Fruit fly (Drosophila melanogaster) whole organism, embryonic: ENCODE results near the gene beag.

Source experiments
- BEAF-32 ChIP-seq: fragments of 200-800 bp; sonication (Bioruptor generic); optimal IDR thresholded peaks from 3 replicates; lab custom pipeline; 2017; ENCODE audit warnings: missing biosample characterization, missing genetic modification characterization, mild to moderate bottlenecking, moderate library complexity, missing genetic modification reagents
- CG10267 ChIP-seq: fragments of 200-800 bp; sonication (Bioruptor generic); optimal IDR thresholded peaks from 2 replicates; lab custom pipeline; 2018; ENCODE audit warnings: missing biosample characterization, mild to moderate bottlenecking, missing genetic modification characterization, moderate library complexity
- CG10274 ChIP-seq: fragments of 200-800 bp; sonication (Bioruptor generic); optimal IDR thresholded peaks from 3 replicates; lab custom pipeline; 2017; ENCODE audit warnings: missing biosample characterization, mild to moderate bottlenecking, missing genetic modification characterization
- CG12236 ChIP-seq: fragments of 200-800 bp; sonication (Bioruptor generic); optimal IDR thresholded peaks from 2 replicates; lab custom pipeline; 2016; ENCODE audit warnings: missing biosample characterization, missing genetic modification characterization
- CG12769 ChIP-seq: fragments of 200-800 bp; sonication (Bioruptor generic); optimal IDR thresholded peaks from 2 replicates; lab custom pipeline; 2019; ENCODE audit warnings: missing biosample characterization, mild to moderate bottlenecking, missing genetic modification characterization, moderate library complexity
- CG12942 ChIP-seq: fragments of 200-800 bp; sonication (Bioruptor generic); optimal IDR thresholded peaks from 3 replicates; lab custom pipeline; 2016; ENCODE audit warnings: missing biosample characterization, missing genetic modification characterization
- CG14860 ChIP-seq: fragments of 200-800 bp; sonication (Bioruptor generic); IDR thresholded peaks from 3 replicates; pipeline ENCODE4 v1.3.6; 2022; ENCODE audit warnings: missing biosample characterization, missing genetic modification characterization; ENCODE audit not compliant: partially characterized antibody
- CG15011 ChIP-seq: fragments of 200-800 bp; sonication (Bioruptor generic); optimal IDR thresholded peaks from 3 replicates; lab custom pipeline; 2018; ENCODE audit warnings: missing biosample characterization, mild to moderate bottlenecking, missing genetic modification characterization
- CG1647 ChIP-seq: fragments of 200-800 bp; sonication (Bioruptor generic); optimal IDR thresholded peaks from 3 replicates; lab custom pipeline; 2016; ENCODE audit warnings: missing biosample characterization, missing genetic modification characterization
- CG17802 ChIP-seq: fragments of 200-800 bp; sonication (Bioruptor generic); optimal IDR thresholded peaks from 2 replicates; lab custom pipeline; 2018; ENCODE audit warnings: missing biosample characterization, mild to moderate bottlenecking, missing genetic modification characterization, moderate library complexity
- CG30020 ChIP-seq: fragments of 200-800 bp; optimal IDR thresholded peaks from 2 replicates; lab custom pipeline; 2019; ENCODE audit warnings: missing biosample characterization, mild to moderate bottlenecking, missing genetic modification characterization, moderate library complexity
- CG30403 ChIP-seq: fragments of 200-800 bp; sonication (Bioruptor generic); optimal IDR thresholded peaks from 3 replicates; lab custom pipeline; 2016; ENCODE audit warnings: missing biosample characterization, missing genetic modification characterization
- CG32532 ChIP-seq: fragments of 200-800 bp; sonication (Bioruptor generic); IDR thresholded peaks from 2 replicates; pipeline ENCODE4 v1.3.6; 2022; ENCODE audit warnings: missing biosample characterization, missing genetic modification characterization
- CG34376 ChIP-seq: fragments of 200-800 bp; sonication (Bioruptor generic); optimal IDR thresholded peaks from 2 replicates; lab custom pipeline; 2018; ENCODE audit warnings: missing biosample characterization, mild to moderate bottlenecking, missing genetic modification characterization
- CG4282 ChIP-seq: fragments of 200-800 bp; sonication (Bioruptor generic); optimal IDR thresholded peaks from 2 replicates; lab custom pipeline; 2016; ENCODE audit warnings: missing biosample characterization, missing genetic modification characterization
- CG4360 ChIP-seq: fragments of 200-800 bp; sonication (Bioruptor generic); IDR thresholded peaks from 2 replicates; pipeline ENCODE4 v1.3.6; 2022; ENCODE audit warnings: missing biosample characterization, missing genetic modification characterization
- CG4404 ChIP-seq: fragments of 200-800 bp; sonication (Bioruptor generic); IDR thresholded peaks from 2 replicates; pipeline ENCODE4 v1.3.6; 2022; ENCODE audit warnings: missing biosample characterization, missing genetic modification characterization
- CG8765 ChIP-seq: fragments of 200-800 bp; sonication (Bioruptor generic); IDR thresholded peaks from 2 replicates; pipeline ENCODE4 v1.3.6; 2022; ENCODE audit warnings: missing biosample characterization, missing genetic modification characterization
- CG9215 ChIP-seq: fragments of 200-800 bp; sonication (Bioruptor generic); IDR thresholded peaks from 2 replicates; pipeline ENCODE4 v1.3.6; 2022; ENCODE audit warnings: missing biosample characterization, missing genetic modification characterization
- CG9932 ChIP-seq: fragments of 200-800 bp; sonication (Bioruptor generic); IDR thresholded peaks from 2 replicates; pipeline ENCODE4 v1.3.6; 2022; ENCODE audit warnings: missing biosample characterization, missing genetic modification characterization
- CTCF ChIP-seq: fragments of 200-800 bp; sonication (Bioruptor generic); optimal IDR thresholded peaks from 2 replicates; lab custom pipeline; 2017; ENCODE audit warnings: missing biosample characterization, mild to moderate bottlenecking, missing genetic modification characterization, moderate library complexity
- Dll ChIP-seq: fragments of 200-800 bp; sonication (Bioruptor generic); IDR thresholded peaks from 4 replicates; pipeline ENCODE4 v1.3.6; 2022; ENCODE audit warnings: missing biosample characterization, missing genetic modification characterization; ENCODE audit not compliant: partially characterized antibody
- Ets65A ChIP-seq: fragments of 200-800 bp; sonication (Bioruptor generic); peaks from one replicate; lab custom pipeline; 2016; ENCODE audit warnings: missing biosample characterization, missing genetic modification characterization
- Hsf ChIP-seq: fragments of 200-800 bp; sonication (Bioruptor generic); optimal IDR thresholded peaks from 3 replicates; lab custom pipeline; 2016; ENCODE audit warnings: missing biosample characterization, missing genetic modification characterization
- Med ChIP-seq: fragments of 200-800 bp; sonication (Bioruptor generic); peaks from one replicate; lab custom pipeline; 2016; ENCODE audit warnings: missing biosample characterization, missing genetic modification characterization, mild to moderate bottlenecking, inconsistent platforms, moderate library complexity
- Six4 ChIP-seq: fragments of 200-800 bp; sonication (Bioruptor generic); optimal IDR thresholded peaks from 2 replicates; lab custom pipeline; 2016; ENCODE audit warnings: missing biosample characterization, missing genetic modification characterization
- Sox100B ChIP-seq: fragments of 200-800 bp; sonication (Bioruptor generic); optimal IDR thresholded peaks from 3 replicates; lab custom pipeline; 2018; ENCODE audit warnings: missing biosample characterization, mild to moderate bottlenecking, missing genetic modification characterization
- YL-1 ChIP-seq: fragments of 200-800 bp; sonication (Bioruptor generic); optimal IDR thresholded peaks from 3 replicates; lab custom pipeline; 2017; ENCODE audit warnings: missing biosample characterization, mild to moderate bottlenecking, missing genetic modification characterization
- aop ChIP-seq: fragments of 200-800 bp; sonication (Bioruptor generic); IDR thresholded peaks from 2 replicates; pipeline ENCODE4 v1.3.6; 2022; ENCODE audit warnings: missing biosample characterization, missing genetic modification characterization
- ase ChIP-seq: fragments of 200-800 bp; sonication (Bioruptor generic); IDR thresholded peaks from 3 replicates; pipeline ENCODE4 v1.3.6; 2022; ENCODE audit warnings: missing biosample characterization, missing genetic modification characterization
- ato ChIP-seq: fragments of 200-800 bp; sonication (Bioruptor generic); IDR thresholded peaks from 2 replicates; pipeline ENCODE4 v1.3.6; 2022; ENCODE audit warnings: missing biosample characterization, missing genetic modification characterization; ENCODE audit not compliant: partially characterized antibody
- fd3F ChIP-seq: fragments of 200-800 bp; sonication (Bioruptor generic); optimal IDR thresholded peaks from 2 replicates; lab custom pipeline; 2018; ENCODE audit warnings: missing biosample characterization, mild to moderate bottlenecking, missing genetic modification characterization, moderate library complexity
- gcm2 ChIP-seq: fragments of 200-800 bp; sonication (Bioruptor generic); optimal IDR thresholded peaks from 2 replicates; lab custom pipeline; 2016; ENCODE audit warnings: missing biosample characterization, missing genetic modification characterization
- gt ChIP-seq: fragments of 200-800 bp; sonication (Bioruptor generic); IDR thresholded peaks from 2 replicates; pipeline ENCODE4 v1.3.6; 2022; ENCODE audit warnings: missing biosample characterization, missing genetic modification characterization
- hbn ChIP-seq: fragments of 200-800 bp; sonication (Bioruptor generic); IDR thresholded peaks from 2 replicates; pipeline ENCODE4 v1.3.6; 2022; ENCODE audit warnings: missing biosample characterization, missing genetic modification characterization; ENCODE audit not compliant: partially characterized antibody
- hkb ChIP-seq, 2 experiments: fragments of 200-800 bp in 1 of 2; fragments of >200 bp in 1 of 2; sonication (Bioruptor generic) in 1 of 2; IDR thresholded peaks in 1 of 2; optimal IDR thresholded peaks in 1 of 2; 2 replicates each; pipeline versions ENCODE4 v1.3.6 to Lab custom; 2017 to 2022; ENCODE audit warnings: missing biosample characterization in 1 of 2, missing genetic modification characterization in 1 of 2
- luna ChIP-seq: fragments of 200-800 bp; sonication (Bioruptor generic); optimal IDR thresholded peaks from 2 replicates; lab custom pipeline; 2016; ENCODE audit warnings: missing biosample characterization, missing genetic modification characterization
- mirr ChIP-seq: fragments of 200-800 bp; sonication (Bioruptor generic); optimal IDR thresholded peaks from 3 replicates; lab custom pipeline; 2018; ENCODE audit warnings: missing biosample characterization, mild to moderate bottlenecking, missing genetic modification characterization
- nom ChIP-seq: fragments of 200-800 bp; sonication (Bioruptor generic); optimal IDR thresholded peaks from 2 replicates; lab custom pipeline; 2017; ENCODE audit warnings: missing biosample characterization, missing genetic modification characterization, mild to moderate bottlenecking, moderate library complexity, missing genetic modification reagents
- odd ChIP-seq: fragments of 200-800 bp; sonication (Bioruptor generic); optimal IDR thresholded peaks from 2 replicates; lab custom pipeline; 2017; ENCODE audit warnings: missing biosample characterization, mild to moderate bottlenecking, missing genetic modification characterization
- run ChIP-seq: fragments of 200-800 bp; sonication (Bioruptor generic); optimal IDR thresholded peaks from 3 replicates; lab custom pipeline; 2018; ENCODE audit warnings: missing biosample characterization, mild to moderate bottlenecking, missing genetic modification characterization
- sc ChIP-seq, 3 experiments: fragments of >200 bp in 2 of 3; fragments of 200-800 bp in 1 of 3; sonication (Bioruptor generic) in 1 of 3; optimal IDR thresholded peaks; 2 replicates in 2 of 3; 3 replicates in 1 of 3; lab custom pipeline; 2017; ENCODE audit warnings: mild to moderate bottlenecking in 1 of 3, missing biosample characterization in 1 of 3, missing genetic modification characterization in 1 of 3, missing genetic modification reagents in 1 of 3
- slbo ChIP-seq: fragments of 200-800 bp; sonication (Bioruptor generic); IDR thresholded peaks from 2 replicates; pipeline ENCODE4 v1.3.6; 2022; ENCODE audit warnings: missing biosample characterization, missing genetic modification characterization
- so ChIP-seq: fragments of 200-800 bp; sonication (Bioruptor generic); IDR thresholded peaks from 3 replicates; pipeline ENCODE4 v1.3.6; 2022; ENCODE audit warnings: missing biosample characterization, missing genetic modification characterization
- tin ChIP-seq: fragments of 200-800 bp; sonication (Bioruptor generic); optimal IDR thresholded peaks from 3 replicates; lab custom pipeline; 2016; ENCODE audit warnings: missing biosample characterization, missing genetic modification characterization
- unc-4 ChIP-seq: fragments of 200-800 bp; sonication (Bioruptor generic); IDR thresholded peaks from 2 replicates; pipeline ENCODE4 v1.3.6; 2022; ENCODE audit warnings: missing biosample characterization, missing genetic modification characterization; ENCODE audit not compliant: partially characterized antibody
- zen ChIP-seq: fragments of 200-800 bp; sonication (Bioruptor generic); optimal IDR thresholded peaks from 3 replicates; lab custom pipeline; 2018; ENCODE audit warnings: missing biosample characterization, mild to moderate bottlenecking, missing genetic modification characterization, moderate library complexity
- zen2 ChIP-seq: fragments of 200-800 bp; sonication (Bioruptor generic); IDR thresholded peaks from 3 replicates; pipeline ENCODE4 v1.3.6; 2022; ENCODE audit warnings: missing biosample characterization, missing genetic modification characterization; ENCODE audit not compliant: partially characterized antibody

beag gene

DNA sequence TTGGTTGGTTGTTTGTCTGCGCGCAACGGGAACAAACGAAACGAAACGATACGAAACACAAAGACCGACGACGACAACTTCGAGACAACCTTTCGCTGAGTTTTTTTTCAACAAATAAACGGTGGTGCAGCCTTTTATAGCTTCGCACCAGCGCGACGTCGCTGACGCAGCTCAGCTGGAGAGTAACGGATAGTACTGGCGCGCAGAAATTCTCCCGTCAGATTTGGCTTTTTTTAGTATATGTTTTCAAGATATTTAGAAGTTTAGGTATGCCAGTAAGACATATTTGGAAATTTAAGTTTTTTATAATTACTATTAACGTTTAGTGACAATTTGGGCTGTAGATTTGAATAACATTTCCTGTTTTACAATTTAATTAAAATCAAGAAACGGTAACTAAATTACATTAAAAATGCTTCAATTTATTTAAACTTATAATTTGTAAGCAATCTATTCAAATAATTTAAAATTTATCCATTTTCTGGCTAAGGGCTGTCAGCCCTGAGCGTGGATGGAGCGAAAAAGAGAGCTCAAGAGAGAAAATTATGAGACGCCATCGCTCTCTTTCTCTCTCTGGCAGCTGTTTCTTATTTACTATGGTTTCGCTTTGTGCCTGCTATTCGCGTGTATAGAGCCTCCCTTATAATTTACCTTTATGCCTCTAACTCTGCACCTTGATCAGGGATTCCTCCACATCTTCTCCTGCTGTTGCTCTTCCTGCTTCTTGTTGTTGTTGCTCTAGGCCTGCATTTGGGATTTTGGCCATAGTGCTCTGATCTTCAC is 31.1 kb downstream of the beag start (continued):
- peak; percentile 76 for TF ChIP-seq run
- peak; percentile 64 for TF ChIP-seq Hsf (GFP tag; lab: Kevin White, UChicago)
- peak; percentile 16 for TF ChIP-seq gcm2
- TF ChIP-seq CTCF = peak; percentile 6
- no peak for TF ChIP-seq aop (GFP tag; lab: Robert Waterston, UW)
- TF ChIP-seq fd3F (GFP tag; lab: Kevin White, UChicago) = peak; percentile 70
- peak; percentile 93 for TF ChIP-seq Sox100B
- 0 out of 2 replicates have a peak, but pooled peaks have one; percentile 68 for TF ChIP-seq CG32532 (GFP tag; lab: Robert Waterston, UW)
- TF ChIP-seq CG12942 (GFP tag; lab: Kevin White, UChicago) = peak; percentile 55
- TF ChIP-seq hbn (GFP tag; lab: Robert Waterston, UW) = no peak
- TF ChIP-seq CG9932 (GFP tag; lab: Robert Waterston, UW) = peak; percentile 57; the same call in 1 of the 2 replicates
- peak; percentile 94 for TF ChIP-seq CG4360
- no peak for TF ChIP-seq zen2
- TF ChIP-seq CG4282 (GFP tag; lab: Kevin White, UChicago) = no peak
- no peak; the same call in 1 of the 2 replicates for TF ChIP-seq CG4404 (GFP tag; lab: Robert Waterston, UW)
- TF ChIP-seq BEAF-32 = peak; percentile 6
- no peak for TF ChIP-seq CG12236 (GFP tag; lab: Kevin White, UChicago)
- peak; percentile 45 for TF ChIP-seq CG10274
- TF ChIP-seq CG12769 (tag; lab: Kevin White, UChicago) = peak; percentile 69
- TF ChIP-seq unc-4 = no peak
- no peak for TF ChIP-seq ato (GFP tag; lab: Robert Waterston, UW)
- no peak for TF ChIP-seq luna (GFP tag; lab: Kevin White, UChicago)
- TF ChIP-seq nom (GFP tag; lab: Kevin White, UChicago) = peak; percentile 85
- TF ChIP-seq tin (GFP tag; lab: Kevin White, UChicago) = peak; percentile 70
- TF ChIP-seq CG8765 (GFP tag; lab: Robert Waterston, UW) = no peak
- no peak for TF ChIP-seq gt (GFP tag; lab: Robert Waterston, UW)
- no peak for TF ChIP-seq Ets65A (GFP tag; lab: Kevin White, UChicago)
- TF ChIP-seq sc (optimal IDR thresholded peaks at IDR 0.05; lab: Kevin White, UChicago) = no peak
- TF ChIP-seq sc (GFP tag; optimal IDR thresholded peaks at IDR 0.05; lab: Kevin White, UChicago) = peak; percentile 58
- TF ChIP-seq CG34376 (GFP tag; lab: Kevin White, UChicago) = peak; percentile 84
- TF ChIP-seq ase = 0 out of 3 replicates have a peak, but pooled peaks have one; percentile 9
- no peak for TF ChIP-seq CG14860 (GFP tag; lab: Robert Waterston, UW)
- TF ChIP-seq hkb (optimal IDR thresholded peaks at IDR 0.05; lab: Kevin White, UChicago) = no peak
- peak; percentile 41; the same call in 1 of the 2 replicates for TF ChIP-seq hkb (GFP tag; IDR thresholded peaks at IDR 0.05; lab: Robert Waterston, UW)
- no peak for TF ChIP-seq Dll
- TF ChIP-seq mirr = peak; percentile 7
- TF ChIP-seq CG1647 (GFP tag; lab: Kevin White, UChicago) = no peak
- peak; percentile 81 for TF ChIP-seq YL-1 (GFP tag; lab: Kevin White, UChicago)
- peak; percentile 58 for TF ChIP-seq Six4 (GFP tag; lab: Kevin White, UChicago)
- peak; percentile 72 for TF ChIP-seq zen (tag; lab: Kevin White, UChicago)
- TF ChIP-seq CG15011 (GFP tag; lab: Kevin White, UChicago) = peak; percentile 79
- TF ChIP-seq CG17802 (tag; lab: Kevin White, UChicago) = no peak
- TF ChIP-seq Med (GFP tag; lab: Kevin White, UChicago) = peak; percentile 87
- TF ChIP-seq odd (GFP tag; lab: Kevin White, UChicago) = peak; percentile 89
- peak; percentile 59; the same call in 1 of the 2 replicates for TF ChIP-seq slbo
- TF ChIP-seq so = peak; percentile 81; the same call in 2 of the 3 replicates
- peak; percentile 41; the same call in 1 of the 2 replicates for TF ChIP-seq CG9215 (GFP tag; lab: Robert Waterston, UW)
- TF ChIP-seq CG10267 = peak; percentile 86
- TF ChIP-seq CG30403 (GFP tag; lab: Kevin White, UChicago) = peak; percentile 88
- TF ChIP-seq CG30020 (tag; lab: Kevin White, UChicago) = peak; percentile 75
